Worm (Caenorhabditis elegans): ENCODE measurements around the gene rocf-1.

Gene rocf-1

ce11 chrV:15481374-15481773 is 17.1 kb upstream of the rocf-1 start, which contains the start of gene nhr-150:
nhr-150 (minus strand) TSS chrV:15481465.
- TF ChIP-seq aha-1 (tag) (peak; percentile 92), ceh-28 (tag; optimal IDR thresholded peaks at IDR 0.05) (no peak), ceh-32 (tag; optimal IDR thresholded peaks at IDR 0.05; ENCODE audit: poor library complexity) (no peak), F26F4.8 (GFP tag; conservative IDR thresholded peaks at IDR 0.05) (no peak), dpl-1 (GFP tag; optimal IDR thresholded peaks at IDR 0.05) (no peak), zag-1 (tag; optimal IDR thresholded peaks at IDR 0.05) (no peak)

- TF ChIP-seq Y105C5A.15 (GFP tag; IDR thresholded peaks at IDR 0.05) (no peak), daf-19 (GFP tag; conservative IDR thresholded peaks at IDR 0.05) (no peak), lin-1 (GFP tag; IDR thresholded peaks at IDR 0.05) (0 out of 2 replicates have a peak, but pooled peaks have one; percentile 43), hlh-11 (tag; optimal IDR thresholded peaks at IDR 0.05) (no peak), vab-7 (GFP tag; IDR thresholded peaks at IDR 0.05) (0 out of 2 replicates have a peak, but pooled peaks have one; percentile 34), aly-2 (tag; optimal IDR thresholded peaks at IDR 0.05) (no peak), nhr-28 (tag; optimal IDR thresholded peaks at IDR 0.05) (no peak), fkh-10 (GFP tag; optimal IDR thresholded peaks at IDR 0.05) (no peak), tra-1 (GFP tag; IDR thresholded peaks at IDR 0.05) (0 out of 2 replicates have a peak, but pooled peaks have one; percentile 27), unc-62 (GFP tag; optimal IDR thresholded peaks at IDR 0.05 in 1 of 2) (peak in 1 of 2 experiments; percentile 64), unc-62 (tag; optimal IDR thresholded peaks at IDR 0.05) (no peak), mxl-3 (GFP tag; optimal IDR thresholded peaks at IDR 0.05) (no peak), madf-9 (GFP tag; conservative IDR thresholded peaks at IDR 0.05) (0 out of 2 replicates have a peak, but pooled peaks have one; percentile 16), gei-8 (GFP tag; optimal IDR thresholded peaks at IDR 0.05) (no peak), egl-43 (GFP tag; IDR thresholded peaks at IDR 0.05) (peak; percentile 62; the same call in 1 of the 2 replicates), dve-1 (tag; optimal IDR thresholded peaks at IDR 0.05; ENCODE audit: insufficient read depth) (peak; percentile 7), zip-11 (GFP tag; IDR thresholded peaks at IDR 0.05) (no peak), hmg-1.1 (GFP tag; IDR thresholded peaks at IDR 0.05) (no peak), lim-7 (GFP tag; IDR thresholded peaks at IDR 0.05) (peak; percentile 64; the same call in 1 of the 2 replicates), arid-1 (GFP tag; conservative IDR thresholded peaks at IDR 0.05) (0 out of 2 replicates have a peak, but pooled peaks have one; percentile 30), aha-1 (tag) (peak; percentile 91)
Observed at ce11 chrV:15480505-15481075, 16.3 kb upstream of the rocf-1 start.

ce11 chrV:15479825-15480224 is 15.5 kb upstream of the rocf-1 start:
- TF ChIP-seq ceh-28 (tag; optimal IDR thresholded peaks at IDR 0.05) (no peak), D1046.2 (GFP tag; IDR thresholded peaks at IDR 0.05) (no peak), nhr-42 (GFP tag; IDR thresholded peaks at IDR 0.05) (no peak), nhr-102 (tag; optimal IDR thresholded peaks at IDR 0.05) (no peak), F49E8.2 (tag; optimal IDR thresholded peaks at IDR 0.05; ENCODE audit: borderline replicate concordance) (no peak), attf-4 (tag; optimal IDR thresholded peaks at IDR 0.05) (no peak), Y75B8A.6 (GFP tag; IDR thresholded peaks at IDR 0.05) (peak; percentile 40; the same call in 1 of the 2 replicates), arid-1 (GFP tag; conservative IDR thresholded peaks at IDR 0.05) (peak; percentile 56; the same call in 1 of the 2 replicates), aly-2 (tag; optimal IDR thresholded peaks at IDR 0.05) (no peak), ceh-44 (GFP tag; IDR thresholded peaks at IDR 0.05) (no peak), nhr-111 (GFP tag; optimal IDR thresholded peaks at IDR 0.05) (no peak), egl-43 (GFP tag; IDR thresholded peaks at IDR 0.05) (peak; percentile 83), ceh-32 (tag; optimal IDR thresholded peaks at IDR 0.05; ENCODE audit: poor library complexity) (no peak), ZK546.5 (tag; optimal IDR thresholded peaks at IDR 0.05) (no peak), lir-3 (tag; optimal IDR thresholded peaks at IDR 0.05) (no peak), hlh-11 (tag; optimal IDR thresholded peaks at IDR 0.05) (peak; percentile 2), pha-4 (GFP tag; IDR thresholded peaks at IDR 0.05) (peak; percentile 13; the same call in 1 of the 2 replicates), pha-4 (tag; optimal IDR thresholded peaks at IDR 0.05) (no peak), nhr-77 (tag; optimal IDR thresholded peaks at IDR 0.05) (no peak), rbr-2 (tag; optimal IDR thresholded peaks at IDR 0.05) (no peak), nhr-76 (tag; optimal IDR thresholded peaks at IDR 0.05) (no peak), lin-1 (GFP tag; IDR thresholded peaks at IDR 0.05) (0 out of 2 replicates have a peak, but pooled peaks have one; percentile 32), mep-1 (tag; optimal IDR thresholded peaks at IDR 0.05) (no peak), snpc-1.2 (GFP tag; IDR thresholded peaks at IDR 0.05) (0 out of 2 replicates have a peak, but pooled peaks have one; percentile 51), madf-5 (GFP tag; IDR thresholded peaks at IDR 0.05) (peak in 1 of 2 experiments; percentile 32; a peak in 1 of 4 replicates), mxl-2 (GFP tag; conservative IDR thresholded peaks at IDR 0.05) (no peak), pqm-1 (tag; optimal IDR thresholded peaks at IDR 0.05) (no peak), dpl-1 (GFP tag; optimal IDR thresholded peaks at IDR 0.05) (no peak), tra-1 (GFP tag; IDR thresholded peaks at IDR 0.05) (no peak), lsy-2 (tag; optimal IDR thresholded peaks at IDR 0.05) (no peak)
